Worm (Caenorhabditis elegans) whole organism, L4/young adult: ENCODE results near the gene srh-122.

Source experiments
- W03F9.2 ChIP-seq: fragments of 150-350 bp; optimal IDR thresholded peaks from 2 replicates; lab custom pipeline; 2014; ENCODE audit warnings: missing biosample characterization, missing genetic modification characterization
- him-1 ChIP-seq: sonication (generic microtip); optimal IDR thresholded peaks from 2 replicates; lab custom pipeline; 2016; ENCODE audit warnings: missing genotype, missing genetic modification reagents, missing genetic modification characterization, missing compliant biosample characterization

- TF ChIP-seq W03F9.2 (tag; lab: Kevin White, UChicago) (no peak), him-1 (tag; lab: Kevin White, UChicago) (no peak)
Observed at ce11 chrV:15337405-15337804, 40.4 kb downstream of the srh-122 start, which contains the start of gene wrt-7.
